Worm (Caenorhabditis elegans) whole organism, L3 larva: ENCODE measurements around the gene ima-1.

Experiments
- aly-2 ChIP-seq: fragments of 150-350 bp; optimal IDR thresholded peaks from 2 replicates; lab custom pipeline; 2014; ENCODE audit warnings: missing biosample characterization, missing genetic modification characterization
- elt-1 ChIP-seq: fragments of 150-350 bp; optimal IDR thresholded peaks from 2 replicates; lab custom pipeline; 2014; ENCODE audit warnings: missing biosample characterization, missing genetic modification characterization
- fkh-10 ChIP-seq: sonication (generic microtip); optimal IDR thresholded peaks from 2 replicates; lab custom pipeline; 2017; ENCODE audit warnings: missing biosample characterization, missing genetic modification reagents, missing genetic modification characterization
- mdl-1 ChIP-seq: fragments of 150-350 bp; optimal IDR thresholded peaks from 2 replicates; lab custom pipeline; 2014; ENCODE audit warnings: missing biosample characterization, missing genetic modification characterization
- nfya-1 ChIP-seq: sonication (generic microtip); optimal IDR thresholded peaks from 2 replicates; lab custom pipeline; 2017; ENCODE audit warnings: missing genetic modification characterization, mild to moderate bottlenecking, missing compliant biosample characterization, antibody characterized with exemption, moderate library complexity; ENCODE audit not compliant: insufficient read depth
- unc-39 ChIP-seq: sonication (generic microtip); optimal IDR thresholded peaks from 4 replicates; lab custom pipeline; 2017; ENCODE audit warnings: missing biosample characterization, missing genetic modification characterization
- ztf-11 ChIP-seq: fragments of 150-350 bp; optimal IDR thresholded peaks from 2 replicates; lab custom pipeline; 2014; ENCODE audit warnings: missing biosample characterization, missing genetic modification characterization

DNA sequence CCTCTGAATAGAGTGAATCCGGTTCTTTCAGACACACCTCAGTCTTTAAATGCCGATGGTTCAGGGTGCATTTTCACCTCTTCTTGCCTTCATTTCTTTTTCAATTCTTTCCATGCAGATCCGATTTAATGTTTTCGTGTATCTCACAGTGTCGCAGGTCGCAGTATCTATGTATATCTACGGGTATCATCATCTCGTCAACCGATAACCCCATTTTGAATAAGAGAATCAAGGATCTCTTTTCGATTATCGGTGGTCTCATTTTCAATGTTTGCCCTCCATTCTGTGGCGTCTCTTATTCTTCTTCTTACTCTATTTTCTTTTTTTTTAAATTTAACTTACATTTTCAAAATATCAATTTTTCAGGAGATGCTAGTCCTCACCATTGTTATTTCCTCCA, 18.5 kb upstream of the ima-1 start, which contains the start of gene T19B10.2:
- TF ChIP-seq elt-1 (tag; lab: Kevin White, UChicago) (no peak), nfya-1 (tag; lab: Kevin White, UChicago) (no peak), fkh-10 (no peak), ztf-11 (tag; lab: Kevin White, UChicago) (no peak), aly-2 (tag; lab: Kevin White, UChicago) (no peak), mdl-1 (tag; lab: Kevin White, UChicago) (no peak), unc-39 (tag; lab: Kevin White, UChicago) (no peak)
